Worm (Caenorhabditis elegans) whole organism, L1 larva: ENCODE measurements around the gene srp-7.

ENCODE experiments used
- C04F5.9 ChIP-seq: sonication (generic microtip); optimal IDR thresholded peaks from 2 replicates; lab custom pipeline; 2016; ENCODE audit warnings: missing genetic modification characterization, missing compliant biosample characterization
- C16A3.4 ChIP-seq: fragments of 150-350 bp; optimal IDR thresholded peaks from 2 replicates; lab custom pipeline; 2014; ENCODE audit warnings: missing biosample characterization, missing genetic modification characterization
- C34B4.2 ChIP-seq: sonication (generic microtip); optimal IDR thresholded peaks from 2 replicates; lab custom pipeline; 2017; ENCODE audit warnings: mild to moderate bottlenecking, missing genetic modification characterization, missing compliant biosample characterization
- F16B12.6 ChIP-seq: fragments of 150-350 bp; optimal IDR thresholded peaks from 2 replicates; lab custom pipeline; 2014; ENCODE audit warnings: missing biosample characterization, missing genetic modification characterization
- aha-1 ChIP-seq: fragments of 150-350 bp; optimal IDR thresholded peaks from 2 replicates; lab custom pipeline; 2014; ENCODE audit warnings: missing biosample characterization, missing genetic modification characterization
- ama-1 ChIP-seq: fragments of 150-350 bp; optimal IDR thresholded peaks from 2 replicates; lab custom pipeline; 2014
- blmp-1 ChIP-seq: fragments of 150-350 bp; optimal IDR thresholded peaks from 2 replicates; lab custom pipeline; 2014; ENCODE audit warnings: missing biosample characterization, missing genetic modification characterization
- ceh-8 ChIP-seq: fragments of 200-800 bp; sonication (Bioruptor generic); optimal IDR thresholded peaks from 2 replicates; lab custom pipeline; 2018; ENCODE audit warnings: mild to moderate bottlenecking, missing genetic modification characterization, moderate library complexity, missing compliant biosample characterization
- ceh-82 ChIP-seq, 3 experiments: fragments of 150-350 bp in 1 of 3; sonication (generic microtip) in 2 of 3; optimal IDR thresholded peaks; 2 replicates each; lab custom pipeline; 2014 to 2017; ENCODE audit warnings: missing biosample characterization in 3 of 3, missing genetic modification characterization in 3 of 3
- ceh-88 ChIP-seq: fragments of 200-800 bp; sonication (Bioruptor generic); IDR thresholded peaks from 2 replicates; pipeline ENCODE4 v1.3.6; 2022; ENCODE audit warnings: missing genetic modification characterization, missing compliant biosample characterization
- dsc-1 ChIP-seq: sonication (generic microtip); optimal IDR thresholded peaks from 2 replicates; lab custom pipeline; 2016; ENCODE audit warnings: mild to moderate bottlenecking, missing genetic modification characterization, missing compliant biosample characterization
- efl-1 ChIP-seq, 4 experiments: fragments of 150-350 bp; optimal IDR thresholded peaks in 3 of 4; peaks in 1 of 4; 1 replicate in 1 of 4; 2 replicates in 3 of 4; lab custom pipeline; 2014; ENCODE audit warnings: missing biosample characterization in 2 of 4, missing genetic modification characterization in 2 of 4, missing genetic modification reagents in 2 of 4
- efl-3 ChIP-seq: fragments of 200-800 bp; sonication (Bioruptor generic); optimal IDR thresholded peaks from 2 replicates; lab custom pipeline; 2018; ENCODE audit warnings: mild to moderate bottlenecking, missing genetic modification characterization, missing compliant biosample characterization
- egl-13 ChIP-seq: sonication (generic microtip); optimal IDR thresholded peaks from 2 replicates; lab custom pipeline; 2016; ENCODE audit warnings: missing genotype, missing genetic modification reagents, missing genetic modification characterization, missing compliant biosample characterization
- egl-27 ChIP-seq, 2 experiments: fragments of 150-350 bp in 1 of 2; sonication (generic microtip); optimal IDR thresholded peaks; 3 replicates each; lab custom pipeline; 2017 to 2018; ENCODE audit warnings: missing biosample characterization in 2 of 2, missing genetic modification characterization in 2 of 2, missing genetic modification reagents in 2 of 2
- elt-3 ChIP-seq, 6 experiments: fragments of 150-350 bp in 1 of 6; sonication (generic microtip); optimal IDR thresholded peaks; 2 replicates each; lab custom pipeline; 2017 to 2018; ENCODE audit warnings: missing biosample characterization in 6 of 6, missing genetic modification characterization in 6 of 6, inconsistent platforms in 1 of 6
- irx-1 ChIP-seq: sonication (generic microtip); optimal IDR thresholded peaks from 2 replicates; lab custom pipeline; 2016; ENCODE audit warnings: missing genetic modification characterization, missing compliant biosample characterization
- jun-1 ChIP-seq: fragments of 150-350 bp; optimal IDR thresholded peaks from 2 replicates; lab custom pipeline; 2014; ENCODE audit warnings: missing biosample characterization, missing genetic modification reagents, missing genetic modification characterization
- lin-13 ChIP-seq: fragments of 150-350 bp; optimal IDR thresholded peaks from 2 replicates; lab custom pipeline; 2014; ENCODE audit warnings: missing biosample characterization, missing genetic modification reagents, missing genetic modification characterization
- lin-14 ChIP-seq: fragments of 200-800 bp; sonication (Bioruptor generic); optimal IDR thresholded peaks from 2 replicates; lab custom pipeline; 2018; ENCODE audit warnings: mild to moderate bottlenecking, missing genetic modification characterization, moderate library complexity, missing compliant biosample characterization
- lin-35 ChIP-seq, 2 experiments: fragments of 150-350 bp; optimal IDR thresholded peaks; 2 replicates each; lab custom pipeline; 2014; ENCODE audit warnings: missing biosample characterization in 2 of 2, missing genetic modification characterization in 2 of 2, missing genetic modification reagents in 2 of 2
- lir-3 ChIP-seq: sonication (generic microtip); optimal IDR thresholded peaks from 2 replicates; lab custom pipeline; 2016; ENCODE audit warnings: mild to moderate bottlenecking, missing genetic modification characterization, moderate library complexity, missing compliant biosample characterization; ENCODE audit not compliant: poor library complexity
- lsy-2 ChIP-seq, 2 experiments: fragments of 150-350 bp; optimal IDR thresholded peaks; 2 replicates each; lab custom pipeline; 2014; ENCODE audit warnings: missing biosample characterization in 2 of 2, missing genetic modification characterization in 2 of 2
- mdl-1 ChIP-seq, 2 experiments: fragments of 150-350 bp; optimal IDR thresholded peaks; 2 replicates each; lab custom pipeline; 2014 to 2017; ENCODE audit warnings: missing biosample characterization in 2 of 2, missing genetic modification characterization in 2 of 2, inconsistent platforms in 1 of 2
- mef-2 ChIP-seq: fragments of 150-350 bp; optimal IDR thresholded peaks from 2 replicates; lab custom pipeline; 2014; ENCODE audit warnings: missing biosample characterization, missing genetic modification characterization
- mep-1 ChIP-seq: fragments of 150-350 bp; optimal IDR thresholded peaks from 2 replicates; lab custom pipeline; 2014; ENCODE audit warnings: missing biosample characterization, missing genetic modification characterization
- nhr-19 ChIP-seq: fragments of 200-800 bp; sonication (Bioruptor generic); conservative IDR thresholded peaks from 2 replicates; pipeline ENCODE4 v1.3.6; 2022; ENCODE audit warnings: missing genetic modification characterization, missing compliant biosample characterization
- nhr-20 ChIP-seq: sonication (generic microtip); optimal IDR thresholded peaks from 2 replicates; lab custom pipeline; 2016; ENCODE audit warnings: mild to moderate bottlenecking, missing genetic modification characterization, missing compliant biosample characterization
- nhr-237 ChIP-seq: fragments of 150-350 bp; optimal IDR thresholded peaks from 2 replicates; lab custom pipeline; 2014; ENCODE audit warnings: missing biosample characterization, missing genetic modification characterization
- nhr-84 ChIP-seq: sonication (generic microtip); optimal IDR thresholded peaks from 2 replicates; lab custom pipeline; 2017; ENCODE audit warnings: missing biosample characterization, missing genetic modification characterization
- nhr-90 ChIP-seq: sonication (generic microtip); optimal IDR thresholded peaks from 2 replicates; lab custom pipeline; 2016; ENCODE audit warnings: mild to moderate bottlenecking, missing genetic modification characterization, missing compliant biosample characterization; ENCODE audit not compliant: poor library complexity
- pax-3 ChIP-seq: fragments of 200-800 bp; sonication (Bioruptor generic); optimal IDR thresholded peaks from 2 replicates; lab custom pipeline; 2018; ENCODE audit warnings: mild to moderate bottlenecking, missing genetic modification characterization, moderate library complexity, missing compliant biosample characterization
- pqm-1 ChIP-seq: sonication (generic microtip); optimal IDR thresholded peaks from 3 replicates; lab custom pipeline; 2017; ENCODE audit warnings: missing biosample characterization, missing genetic modification characterization
- rnt-1 ChIP-seq: sonication (generic microtip); optimal IDR thresholded peaks from 2 replicates; lab custom pipeline; 2016; ENCODE audit warnings: mild to moderate bottlenecking, missing genetic modification characterization, moderate library complexity, missing compliant biosample characterization
- skn-1 ChIP-seq: fragments of 150-350 bp; optimal IDR thresholded peaks from 2 replicates; lab custom pipeline; 2014; ENCODE audit warnings: missing biosample characterization, missing genetic modification characterization
- snpc-4 ChIP-seq: fragments of 150-350 bp; optimal IDR thresholded peaks from 2 replicates; lab custom pipeline; 2014; ENCODE audit warnings: missing biosample characterization, missing genetic modification characterization
- sptf-1 ChIP-seq: fragments of 150-350 bp; optimal IDR thresholded peaks from 2 replicates; lab custom pipeline; 2014; ENCODE audit warnings: missing biosample characterization, missing genetic modification characterization
- swsn-7 ChIP-seq: sonication (generic microtip); optimal IDR thresholded peaks from 2 replicates; lab custom pipeline; 2016; ENCODE audit warnings: missing genetic modification characterization, missing compliant biosample characterization
- tlp-1 ChIP-seq: fragments of 150-350 bp; optimal IDR thresholded peaks from 2 replicates; lab custom pipeline; 2014; ENCODE audit warnings: missing biosample characterization, missing genetic modification characterization
- unc-130 ChIP-seq: fragments of 150-350 bp; optimal IDR thresholded peaks from 2 replicates; lab custom pipeline; 2017; ENCODE audit warnings: missing biosample characterization, missing genetic modification characterization, inconsistent platforms
- unc-98 ChIP-seq: fragments of 200-800 bp; sonication (Bioruptor generic); IDR thresholded peaks from 2 replicates; pipeline ENCODE4 v1.3.6; 2022; ENCODE audit warnings: missing genetic modification characterization, missing compliant biosample characterization
- xbp-1 ChIP-seq: sonication (generic microtip); optimal IDR thresholded peaks from 2 replicates; lab custom pipeline; 2016; ENCODE audit warnings: missing genetic modification characterization, missing compliant biosample characterization
- zip-4 ChIP-seq: fragments of 200-800 bp; sonication (Bioruptor generic); optimal IDR thresholded peaks from 2 replicates; lab custom pipeline; 2018; ENCODE audit warnings: mild to moderate bottlenecking, missing genetic modification characterization, moderate library complexity, missing compliant biosample characterization
- ztf-11 ChIP-seq, 2 experiments: sonication (generic microtip); optimal IDR thresholded peaks; 2 replicates each; lab custom pipeline; 2016 to 2017; ENCODE audit warnings: missing genetic modification characterization in 2 of 2, missing biosample characterization in 1 of 2, missing compliant biosample characterization in 1 of 2
- ztf-4 ChIP-seq: fragments of 150-350 bp; optimal IDR thresholded peaks from 2 replicates; lab custom pipeline; 2014; ENCODE audit warnings: missing biosample characterization, missing genetic modification characterization

srp-7 gene

ce11 chrV:8203085-8203643 lies 24.2 kb downstream of the srp-7 start, which contains the start of gene cest-17:
Gene cest-17 (plus strand): TSS chrV:8203332.
- TF ChIP-seq pax-3 (no peak), efl-1 (optimal IDR thresholded peaks at IDR 0.05; lab: Kevin White, UChicago) (no peak), efl-1 (GFP tag; optimal IDR thresholded peaks at IDR 0.05 in 1 of 2; lab: Kevin White, UChicago) (peak in 1 of 2 experiments; percentile 53)
- TF ChIP-seq, all 84 proteins: peak for 1

ce11 chrV:8206931-8207330 lies 28.0 kb downstream of the srp-7 start, which contains the start of gene timp-1:
Gene timp-1 (plus strand): TSS chrV:8207235.
- TF ChIP-seq blmp-1 (tag; lab: Kevin White, UChicago) (peak; percentile 93), elt-3 (tag; optimal IDR thresholded peaks at IDR 0.05; lab: Kevin White, UChicago) (peak in 1 of 6 experiments; percentile 47), unc-98 (no peak)
- TF ChIP-seq, all 84 proteins: peak for 2

- TF ChIP-seq lin-14 (GFP tag; lab: Kevin White, UChicago) (peak; percentile 42), xbp-1 (no peak), lir-3 (tag; lab: Kevin White, UChicago) (no peak), mef-2 (no peak), unc-98 (no peak), egl-27 (tag; optimal IDR thresholded peaks at IDR 0.05; lab: Kevin White, UChicago) (no peak), mdl-1 (tag; optimal IDR thresholded peaks at IDR 0.05; lab: Kevin White, UChicago) (no peak), lin-35 (GFP tag; optimal IDR thresholded peaks at IDR 0.05; lab: Kevin White, UChicago) (no peak)
These were observed 31.6 kb downstream of the srp-7 start for ce11 chrV:8210527-8210926.

- TF ChIP-seq blmp-1 (tag; lab: Kevin White, UChicago) (no peak), nhr-84 (no peak), ztf-4 (peak; percentile 33), ceh-82 (tag; optimal IDR thresholded peaks at IDR 0.05; lab: Kevin White, UChicago) (no peak), ztf-11 (tag; optimal IDR thresholded peaks at IDR 0.05; lab: Kevin White, UChicago) (no peak), snpc-4 (tag; lab: Kevin White, UChicago) (no peak), nhr-90 (tag; lab: Kevin White, UChicago) (no peak), irx-1 (no peak), nhr-20 (tag; lab: Kevin White, UChicago) (peak; percentile 22), unc-130 (tag; lab: Kevin White, UChicago) (no peak), lin-13 (no peak), C16A3.4 (tag; lab: Kevin White, UChicago) (no peak), pax-3 (peak; percentile 31), lin-14 (GFP tag; lab: Kevin White, UChicago) (peak; percentile 78), rnt-1 (no peak), egl-13 (tag; lab: Kevin White, UChicago) (peak; percentile 52), ama-1 (no peak), efl-1 (optimal IDR thresholded peaks at IDR 0.05; lab: Kevin White, UChicago) (no peak), efl-1 (GFP tag; optimal IDR thresholded peaks at IDR 0.05 in 1 of 2; lab: Kevin White, UChicago) (no peak), zip-4 (GFP tag; lab: Kevin White, UChicago) (no peak), xbp-1 (peak; percentile 11), mdl-1 (tag; optimal IDR thresholded peaks at IDR 0.05; lab: Kevin White, UChicago) (no peak), egl-27 (tag; optimal IDR thresholded peaks at IDR 0.05; lab: Kevin White, UChicago) (no peak), sptf-1 (tag; lab: Kevin White, UChicago) (no peak), ceh-8 (no peak), tlp-1 (no peak), efl-3 (GFP tag; lab: Kevin White, UChicago) (no peak), nhr-19 (GFP tag; lab: Robert Waterston, UW) (no peak), F16B12.6 (tag; lab: Kevin White, UChicago) (no peak), skn-1 (no peak), swsn-7 (tag; lab: Kevin White, UChicago) (peak; percentile 26), ceh-88 (GFP tag; lab: Robert Waterston, UW) (no peak), elt-3 (tag; optimal IDR thresholded peaks at IDR 0.05; lab: Kevin White, UChicago) (no peak), C34B4.2 (tag; lab: Kevin White, UChicago) (no peak), aha-1 (no peak), mep-1 (tag; lab: Kevin White, UChicago) (no peak), lsy-2 (tag; optimal IDR thresholded peaks at IDR 0.05; lab: Kevin White, UChicago) (peak; percentile 11 to 32), nhr-237 (tag; lab: Kevin White, UChicago) (no peak), dsc-1 (tag; lab: Kevin White, UChicago) (peak; percentile 92), jun-1 (tag; lab: Kevin White, UChicago) (no peak), C04F5.9 (tag; lab: Kevin White, UChicago) (no peak), pqm-1 (no peak)
These were observed 33.1 kb downstream of the srp-7 start for ce11 chrV:8211993-8212392.
